Worm (Caenorhabditis elegans) whole organism, mixed stage, embryonic: ENCODE results near the gene sri-30.

Source experiments
- blmp-1 ChIP-seq: fragments of 150-350 bp; optimal IDR thresholded peaks from 2 replicates; lab custom pipeline; 2014; ENCODE audit warnings: missing biosample characterization, missing genetic modification characterization
- mep-1 ChIP-seq: fragments of 150-350 bp; optimal IDR thresholded peaks from 2 replicates; lab custom pipeline; 2017; ENCODE audit warnings: missing biosample characterization, missing genetic modification reagents, missing genetic modification characterization, inconsistent platforms
- ztf-11 ChIP-seq: fragments of 150-350 bp; optimal IDR thresholded peaks from 2 replicates; lab custom pipeline; 2014; ENCODE audit warnings: missing biosample characterization, missing genetic modification characterization

DNA sequence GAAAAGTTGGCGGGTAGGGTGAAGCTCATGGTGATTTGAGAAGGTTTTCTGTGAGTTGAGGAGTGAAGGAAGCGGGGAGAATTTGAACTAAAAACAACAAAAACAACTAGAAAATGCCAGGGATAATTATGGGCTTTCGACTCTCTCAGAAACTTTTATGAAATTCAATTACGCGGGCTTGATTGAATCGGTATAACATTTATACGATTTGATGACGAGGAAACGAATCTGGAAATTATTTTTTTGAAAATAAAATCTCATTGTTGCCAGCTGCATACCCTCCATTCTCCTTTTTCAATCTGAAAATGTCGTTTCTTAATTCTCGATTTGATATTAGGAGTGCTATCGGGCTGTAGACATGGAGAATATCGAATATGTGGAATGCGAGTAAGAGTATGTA is 45.3 kb downstream of the sri-30 start, which contains the start of gene srg-21:
- TF ChIP-seq blmp-1 (no peak), mep-1 (tag; lab: Kevin White, UChicago) (no peak), ztf-11 (tag; lab: Kevin White, UChicago) (no peak)
